Worm (Caenorhabditis elegans): Measurements from ENCODE around the gene C06C3.3.

Gene C06C3.3

DNA sequence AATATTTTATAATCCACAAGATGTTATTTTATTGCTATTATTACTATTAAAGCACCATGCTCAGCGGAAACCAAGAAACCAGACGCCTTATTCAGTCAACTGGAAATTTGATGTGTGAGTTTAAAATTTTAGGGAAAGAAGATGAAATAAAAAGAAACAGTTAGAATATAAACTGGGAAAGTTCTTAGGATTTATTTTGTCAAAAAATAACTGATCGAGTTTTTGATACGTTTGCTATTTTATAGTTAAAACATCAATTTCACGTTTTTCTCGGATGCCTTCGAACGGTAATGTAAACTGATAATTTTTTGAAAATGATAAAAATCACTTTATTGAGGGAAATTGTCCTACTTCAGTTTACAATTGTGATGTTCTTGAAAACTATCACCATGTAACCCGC lies at the start of gene C06C3.3:
C06C3.3 (minus strand) TSS at position 101 of the 400 bp plus-strand sequence.
- TF ChIP-seq die-1 (tag; optimal IDR thresholded peaks at IDR 0.05): no peak
- no peak for TF ChIP-seq K11D2.4 (GFP tag; IDR thresholded peaks at IDR 0.05)
- no peak for TF ChIP-seq hrde-1 (tag; optimal IDR thresholded peaks at IDR 0.05; ENCODE audit: borderline replicate concordance)
- no peak for TF ChIP-seq ztf-22 (GFP tag; optimal IDR thresholded peaks at IDR 0.05)
- TF ChIP-seq rpc-1 (optimal IDR thresholded peaks at IDR 0.05): no peak
- TF ChIP-seq rpc-1 (tag; optimal IDR thresholded peaks at IDR 0.05): no peak
- no peak for TF ChIP-seq repo-1 (tag; optimal IDR thresholded peaks at IDR 0.05)
- no peak for TF ChIP-seq atf-7 (tag; optimal IDR thresholded peaks at IDR 0.05)
- TF ChIP-seq D2030.7 (GFP tag; IDR thresholded peaks at IDR 0.05): no peak
- TF ChIP-seq nhr-90 (tag; optimal IDR thresholded peaks at IDR 0.05): no peak
- TF ChIP-seq T07F8.4 (tag; optimal IDR thresholded peaks at IDR 0.05): no peak
- no peak for TF ChIP-seq nfya-2 (GFP tag; IDR thresholded peaks at IDR 0.05)
- no peak for TF ChIP-seq egl-18 (GFP tag; IDR thresholded peaks at IDR 0.05)
- TF ChIP-seq somi-1 (GFP tag; optimal IDR thresholded peaks at IDR 0.05): no peak
- no peak for TF ChIP-seq xnd-1 (tag; optimal IDR thresholded peaks at IDR 0.05)
- no peak for TF ChIP-seq ceh-40 (GFP tag; IDR thresholded peaks at IDR 0.05)
- no peak for TF ChIP-seq ceh-27 (GFP tag; optimal IDR thresholded peaks at IDR 0.05)

- TF ChIP-seq egrh-3 (GFP tag; IDR thresholded peaks at IDR 0.05): no peak
- no peak for TF ChIP-seq pbrm-1 (GFP tag; IDR thresholded peaks at IDR 0.05)
- no peak for TF ChIP-seq snpc-3.4 (tag; optimal IDR thresholded peaks at IDR 0.05)
- no peak for TF ChIP-seq rcor-1 (GFP tag; IDR thresholded peaks at IDR 0.05)
- TF ChIP-seq ztf-25 (GFP tag; IDR thresholded peaks at IDR 0.05): no peak
- no peak for TF ChIP-seq gei-17 (GFP tag; optimal IDR thresholded peaks at IDR 0.05)
- TF ChIP-seq hmg-20 (GFP tag; IDR thresholded peaks at IDR 0.05): no peak
- no peak for TF ChIP-seq xnd-1 (tag; optimal IDR thresholded peaks at IDR 0.05)
- TF ChIP-seq hmg-1.2 (GFP tag; IDR thresholded peaks at IDR 0.05): no peak
- TF ChIP-seq lin-40 (tag; optimal IDR thresholded peaks at IDR 0.05): no peak
- no peak for TF ChIP-seq mxl-1 (tag; optimal IDR thresholded peaks at IDR 0.05)
- no peak for TF ChIP-seq nfyb-1 (GFP tag; IDR thresholded peaks at IDR 0.05)
- TF ChIP-seq T07F8.4 (tag; optimal IDR thresholded peaks at IDR 0.05): no peak
- TF ChIP-seq Y95B8A.8 (GFP tag; IDR thresholded peaks at IDR 0.05): no peak
- no peak for TF ChIP-seq ets-4 (GFP tag; optimal IDR thresholded peaks at IDR 0.05)
- no peak for TF ChIP-seq hsf-1 (GFP tag; IDR thresholded peaks at IDR 0.05)
- no peak for TF ChIP-seq zfh-2 (GFP tag; conservative IDR thresholded peaks at IDR 0.05)
Observed at ce11 chrII:9421969-9422368, 49.7 kb upstream of the C06C3.3 start, which contains the start of gene M176.11. Gene M176.11 (plus strand): TSS chrII:9422269.

DNA sequence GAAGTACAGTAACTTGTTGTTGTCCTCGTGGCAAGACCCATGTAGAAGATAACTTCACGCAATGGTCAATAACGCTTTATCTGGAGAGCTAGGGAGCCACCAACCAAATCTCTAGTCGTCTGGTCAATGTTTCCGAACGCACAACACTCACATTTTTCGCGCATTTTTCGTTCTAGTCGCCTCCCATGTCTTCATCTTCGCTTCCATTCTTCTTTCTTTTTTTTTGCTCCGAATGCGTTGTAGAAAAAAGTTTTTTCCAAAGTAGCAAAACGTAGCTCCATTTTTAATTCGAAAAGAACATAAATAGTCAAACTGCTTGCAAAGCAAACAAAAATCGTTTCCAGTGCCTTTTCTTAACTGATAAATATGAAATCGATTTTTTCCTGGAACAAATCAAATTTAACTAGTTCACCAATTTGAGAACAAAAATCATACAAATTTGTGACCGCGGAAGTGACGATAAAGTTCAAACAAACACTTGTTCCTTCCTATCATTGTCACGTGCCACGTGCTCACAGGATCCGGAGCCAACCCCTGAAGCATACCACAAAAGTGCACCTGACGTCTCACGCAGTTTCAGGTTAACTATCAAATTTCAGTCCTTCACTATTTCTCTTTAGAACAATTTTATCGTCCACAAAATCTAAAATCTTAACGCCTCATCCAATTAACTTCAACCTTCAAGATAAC lies 46.7 kb upstream of the C06C3.3 start:
- TF ChIP-seq nhr-80 (tag; optimal IDR thresholded peaks at IDR 0.05) (peak; percentile 28), repo-1 (tag; optimal IDR thresholded peaks at IDR 0.05) (no peak)

DNA sequence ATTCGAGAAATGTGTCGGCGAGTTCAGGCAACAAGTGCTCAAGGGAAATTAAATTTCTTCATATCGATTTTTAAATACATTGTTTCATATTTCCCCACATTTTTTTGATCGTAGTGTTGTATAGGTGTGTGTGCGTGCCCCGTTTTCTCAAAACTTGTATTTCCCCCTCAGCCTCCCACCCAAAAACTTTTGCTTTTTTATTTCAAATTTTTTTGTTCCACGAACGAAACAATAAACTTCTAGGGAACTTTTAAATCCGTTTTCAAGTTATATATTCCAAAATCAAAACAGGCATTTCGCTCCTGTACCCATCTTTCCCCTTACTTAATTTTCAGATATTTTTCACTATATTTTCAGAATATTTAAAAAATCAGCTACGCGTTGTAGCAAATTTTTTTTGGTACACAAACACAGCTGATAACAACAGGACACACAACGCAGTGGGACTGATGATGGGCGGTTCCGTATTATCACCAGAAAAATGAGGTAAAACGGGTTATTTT lies 45.8 kb upstream of the C06C3.3 start, which contains the start of the genes M176.4 and M176.16:
M176.4 (plus strand) TSS at position 301 of the 503 bp plus-strand sequence.
M176.16 (plus strand) TSS at position 453 of the 503 bp plus-strand sequence.
- TF ChIP-seq nhr-80 (tag; optimal IDR thresholded peaks at IDR 0.05) (peak; percentile 53), F57A8.1 (GFP tag; optimal IDR thresholded peaks at IDR 0.05) (no peak)
